Worm (Caenorhabditis elegans): Measurements from ENCODE around the gene ooc-3.

The ooc-3 gene

ce11 chrII:11501956-11502355 lies 6.8 kb upstream of the ooc-3 start:
- no peak for TF ChIP-seq irx-1 (tag; optimal IDR thresholded peaks at IDR 0.05)
- TF ChIP-seq blmp-1 (tag; optimal IDR thresholded peaks at IDR 0.05): peak; percentile 100
- TF ChIP-seq nhr-20 (tag; optimal IDR thresholded peaks at IDR 0.05): peak; percentile 7
- no peak for TF ChIP-seq vab-15 (tag; optimal IDR thresholded peaks at IDR 0.05)
- TF ChIP-seq elt-3 (tag; optimal IDR thresholded peaks at IDR 0.05): peak; percentile 28 to 96 (median 84)

ce11 chrII:11500198-11500597 lies 5.1 kb upstream of the ooc-3 start, which contains the start of gene B0334.20:
Gene B0334.20, minus strand, starts transcription at chrII:11500459.
- no peak for TF ChIP-seq lir-3 (tag; optimal IDR thresholded peaks at IDR 0.05; ENCODE audit: poor library complexity)

- TF ChIP-seq isw-1 (GFP tag; IDR thresholded peaks at IDR 0.05) (no peak), zip-4 (GFP tag; optimal IDR thresholded peaks at IDR 0.05) (no peak), ceh-88 (GFP tag; IDR thresholded peaks at IDR 0.05) (no peak), ceh-90 (tag; optimal IDR thresholded peaks at IDR 0.05) (no peak)
These were observed 2.2 kb upstream of the ooc-3 start, which contains the start of gene B0334.5 for ce11 chrII:11497365-11497764. Gene B0334.5, plus strand, starts transcription at chrII:11497665.

ce11 chrII:11496767-11497166 lies 1.6 kb upstream of the ooc-3 start, which contains the start of gene emc-5:
Gene emc-5, plus strand, starts transcription at chrII:11496780.
- TF ChIP-seq egl-27 (tag; optimal IDR thresholded peaks at IDR 0.05): no peak
- no peak for TF ChIP-seq blmp-1 (tag; optimal IDR thresholded peaks at IDR 0.05)
- TF ChIP-seq efl-1 (optimal IDR thresholded peaks at IDR 0.05): peak; percentile 3 to 15
- TF ChIP-seq efl-1 (GFP tag; optimal IDR thresholded peaks at IDR 0.05 in 1 of 2): no peak
- TF ChIP-seq lin-14 (GFP tag; optimal IDR thresholded peaks at IDR 0.05): peak; percentile 45
- TF ChIP-seq lir-3 (tag; optimal IDR thresholded peaks at IDR 0.05; ENCODE audit: poor library complexity): peak; percentile 14
- peak; percentile 75 for TF ChIP-seq rnt-1 (tag; optimal IDR thresholded peaks at IDR 0.05)
- peak in 1 of 2 experiments; percentile 42 for TF ChIP-seq lsy-2 (tag; optimal IDR thresholded peaks at IDR 0.05)
- TF ChIP-seq lin-39 (tag; optimal IDR thresholded peaks at IDR 0.05): peak; percentile 73
- TF ChIP-seq nhr-71 (tag; optimal IDR thresholded peaks at IDR 0.05): peak; percentile 47
- TF ChIP-seq isw-1 (GFP tag; IDR thresholded peaks at IDR 0.05): no peak
- no peak for TF ChIP-seq ama-1 (optimal IDR thresholded peaks at IDR 0.05)
- peak; percentile 31 for TF ChIP-seq nhr-19 (GFP tag; conservative IDR thresholded peaks at IDR 0.05)

ce11 chrII:11495806-11496205 lies 685 bp upstream of the ooc-3 start:
- TF ChIP-seq hpl-2 (GFP tag; optimal IDR thresholded peaks at IDR 0.05) (no peak), efl-1 (optimal IDR thresholded peaks at IDR 0.05) (no peak), efl-1 (GFP tag; optimal IDR thresholded peaks at IDR 0.05 in 1 of 2) (peak in 1 of 2 experiments; percentile 93)

ce11 chrII:11492843-11493242 lies 2.3 kb downstream of the ooc-3 start, which contains the start of gene hacl-1:
Gene hacl-1, minus strand, starts transcription at chrII:11492963.
- no peak for TF ChIP-seq fkh-4 (tag; optimal IDR thresholded peaks at IDR 0.05; ENCODE audit: borderline replicate concordance)
- TF ChIP-seq nhr-85 (tag): peak; percentile 87
- TF ChIP-seq nhr-20 (tag; optimal IDR thresholded peaks at IDR 0.05): peak; percentile 64
- peak in 1 of 2 experiments; percentile 36 for TF ChIP-seq lin-35 (GFP tag; optimal IDR thresholded peaks at IDR 0.05)
- TF ChIP-seq fkh-8 (tag; optimal IDR thresholded peaks at IDR 0.05): peak; percentile 76
- TF ChIP-seq lin-15B (tag; optimal IDR thresholded peaks at IDR 0.05): no peak
- TF ChIP-seq C04F5.9 (tag; optimal IDR thresholded peaks at IDR 0.05): no peak
- TF ChIP-seq nhr-19 (GFP tag; conservative IDR thresholded peaks at IDR 0.05): peak; percentile 49
- peak; percentile 74 for TF ChIP-seq nhr-71 (tag; optimal IDR thresholded peaks at IDR 0.05)
- peak; percentile 11 for TF ChIP-seq xbp-1 (tag; optimal IDR thresholded peaks at IDR 0.05)
- no peak for TF ChIP-seq nhr-11 (tag; optimal IDR thresholded peaks at IDR 0.05)
- TF ChIP-seq egl-13 (tag; optimal IDR thresholded peaks at IDR 0.05): no peak
- no peak for TF ChIP-seq sup-37 (GFP tag; optimal IDR thresholded peaks at IDR 0.05)
- TF ChIP-seq lsy-2 (tag; optimal IDR thresholded peaks at IDR 0.05): peak; percentile 29 to 40
- peak; percentile 34 for TF ChIP-seq nhr-47 (tag; optimal IDR thresholded peaks at IDR 0.05)
- TF ChIP-seq blmp-1 (tag; optimal IDR thresholded peaks at IDR 0.05): peak; percentile 44
- TF ChIP-seq lin-14 (GFP tag; optimal IDR thresholded peaks at IDR 0.05): peak; percentile 35
- TF ChIP-seq snu-23 (GFP tag; optimal IDR thresholded peaks at IDR 0.05): peak; percentile 30
- peak in 1 of 3 experiments; percentile 9 for TF ChIP-seq dpl-1 (GFP tag; optimal IDR thresholded peaks at IDR 0.05)
- TF ChIP-seq mep-1 (tag; optimal IDR thresholded peaks at IDR 0.05): peak; percentile 28
- TF ChIP-seq nhr-90 (tag; optimal IDR thresholded peaks at IDR 0.05; ENCODE audit: poor library complexity): peak; percentile 14
- peak in 1 of 6 experiments; percentile 21 for TF ChIP-seq elt-3 (tag; optimal IDR thresholded peaks at IDR 0.05)
- TF ChIP-seq unc-62 (GFP tag; optimal IDR thresholded peaks at IDR 0.05): no peak
- no peak for TF ChIP-seq ceh-8 (GFP tag; optimal IDR thresholded peaks at IDR 0.05)
- TF ChIP-seq skn-1 (tag; optimal IDR thresholded peaks at IDR 0.05): peak; percentile 31
- TF ChIP-seq efl-1 (optimal IDR thresholded peaks at IDR 0.05): no peak
- peak in 1 of 2 experiments; percentile 91 for TF ChIP-seq efl-1 (GFP tag; optimal IDR thresholded peaks at IDR 0.05 in 1 of 2)

Data from whole organism, L1 larva.